Worm (Caenorhabditis elegans) whole organism, L4 larva: ENCODE data around the gene F07C6.2.

Experiments used
- F10B5.3 ChIP-seq: sonication (generic microtip); optimal IDR thresholded peaks from 2 replicates; lab custom pipeline; 2016; ENCODE audit warnings: mild to moderate bottlenecking, missing genetic modification characterization, missing compliant biosample characterization
- F26F4.8 ChIP-seq: fragments of 200-800 bp; sonication (Bioruptor generic); conservative IDR thresholded peaks from 2 replicates; pipeline ENCODE4 v1.3.6; 2022; ENCODE audit warnings: missing genetic modification characterization, missing compliant biosample characterization
- F44E2.7 ChIP-seq: fragments of 200-800 bp; sonication (Bioruptor generic); IDR thresholded peaks from 2 replicates; pipeline ENCODE4 v2.1.2; 2022; ENCODE audit warnings: missing genetic modification characterization, missing compliant biosample characterization
- F49E8.2 ChIP-seq: sonication (generic microtip); optimal IDR thresholded peaks from 2 replicates; lab custom pipeline; 2016; ENCODE audit warnings: missing compliant biosample characterization, mild to moderate bottlenecking, missing genetic modification characterization, borderline replicate concordance
- Y48G9A.11 ChIP-seq: fragments of 200-800 bp; sonication (Bioruptor generic); IDR thresholded peaks from 2 replicates; pipeline ENCODE4 v1.3.6; 2022; ENCODE audit warnings: missing genetic modification reagents, missing genetic modification characterization, missing compliant biosample characterization
- aha-1 ChIP-seq: fragments of 150-350 bp; peaks from one replicate; lab custom pipeline; 2014; ENCODE audit warnings: missing biosample characterization, missing genetic modification characterization
- ama-1 ChIP-seq: fragments of 150-350 bp; optimal IDR thresholded peaks from 2 replicates; lab custom pipeline; 2014; ENCODE audit warnings: inconsistent platforms, mixed read lengths
- attf-4 ChIP-seq: sonication (generic microtip); optimal IDR thresholded peaks from 3 replicates; lab custom pipeline; 2017; ENCODE audit warnings: missing biosample characterization, missing genetic modification characterization
- ceh-32 ChIP-seq: sonication (generic microtip); optimal IDR thresholded peaks from 2 replicates; lab custom pipeline; 2016; ENCODE audit warnings: mild to moderate bottlenecking, missing genetic modification characterization, missing compliant biosample characterization; ENCODE audit not compliant: poor library complexity
- ces-1 ChIP-seq: fragments of 150-350 bp; sonication (generic microtip); optimal IDR thresholded peaks from 4 replicates; lab custom pipeline; 2014; ENCODE audit warnings: missing biosample characterization, missing genetic modification reagents, missing genetic modification characterization
- ctbp-1 ChIP-seq: fragments of 200-800 bp; sonication (Bioruptor generic); IDR thresholded peaks from 2 replicates; pipeline ENCODE4 v1.3.6; 2022; ENCODE audit warnings: missing genetic modification reagents, missing genetic modification characterization, missing compliant biosample characterization
- daf-12 ChIP-seq: fragments of 150-350 bp; optimal IDR thresholded peaks from 2 replicates; lab custom pipeline; 2014; ENCODE audit warnings: missing biosample characterization, missing genetic modification reagents, missing genetic modification characterization
- daf-19 ChIP-seq: fragments of 200-800 bp; sonication (Bioruptor generic); conservative IDR thresholded peaks from 2 replicates; pipeline ENCODE4 v1.3.6; 2022; ENCODE audit warnings: missing genetic modification characterization, missing compliant biosample characterization
- daf-8 ChIP-seq: fragments of 200-800 bp; sonication (Bioruptor generic); IDR thresholded peaks from 2 replicates; pipeline ENCODE4 v1.3.6; 2022; ENCODE audit warnings: missing genetic modification characterization, missing compliant biosample characterization
- dmd-6 ChIP-seq: fragments of 200-800 bp; sonication (Bioruptor generic); IDR thresholded peaks from 2 replicates; pipeline ENCODE4 v1.3.6; 2022; ENCODE audit warnings: missing genetic modification reagents, missing genetic modification characterization, missing compliant biosample characterization
- dmd-9 ChIP-seq: fragments of 200-800 bp; sonication (Bioruptor generic); IDR thresholded peaks from 2 replicates; pipeline ENCODE4 v1.3.6; 2022; ENCODE audit warnings: missing genetic modification reagents, missing genetic modification characterization, missing compliant biosample characterization
- dve-1 ChIP-seq: sonication (generic microtip); optimal IDR thresholded peaks from 2 replicates; lab custom pipeline; 2017; ENCODE audit warnings: antibody characterized with exemption, mild to moderate bottlenecking, missing genetic modification characterization, missing compliant biosample characterization; ENCODE audit not compliant: insufficient read depth
- egl-43 ChIP-seq: fragments of 200-800 bp; sonication (Bioruptor generic); IDR thresholded peaks from 2 replicates; pipeline ENCODE4 v1.3.6; 2022; ENCODE audit warnings: missing genetic modification reagents, missing genetic modification characterization, missing compliant biosample characterization
- fkh-10 ChIP-seq: fragments of 150-350 bp; optimal IDR thresholded peaks from 2 replicates; lab custom pipeline; 2014; ENCODE audit warnings: missing biosample characterization, missing genetic modification reagents, missing genetic modification characterization
- gei-8 ChIP-seq: fragments of 200-800 bp; sonication (Bioruptor generic); optimal IDR thresholded peaks from 2 replicates; lab custom pipeline; 2018; ENCODE audit warnings: mild to moderate bottlenecking, missing genetic modification characterization, missing compliant biosample characterization
- hif-1 ChIP-seq, 2 experiments: sonication (generic microtip); optimal IDR thresholded peaks; 2 replicates each; lab custom pipeline; 2016 to 2017; ENCODE audit warnings: missing compliant biosample characterization in 2 of 2, missing genetic modification characterization in 2 of 2, missing genetic modification reagents in 2 of 2, missing genotype in 2 of 2, mild to moderate bottlenecking in 1 of 2
- hlh-30 ChIP-seq: sonication (generic microtip); optimal IDR thresholded peaks from 2 replicates; lab custom pipeline; 2017; ENCODE audit warnings: antibody characterized with exemption, mild to moderate bottlenecking, missing genetic modification characterization, missing compliant biosample characterization; ENCODE audit not compliant: insufficient read depth
- lim-7 ChIP-seq: fragments of 200-800 bp; sonication (Bioruptor generic); IDR thresholded peaks from 2 replicates; pipeline ENCODE4 v1.3.6; 2022; ENCODE audit warnings: missing genetic modification characterization, missing compliant biosample characterization
- lin-13 ChIP-seq: fragments of 150-350 bp; optimal IDR thresholded peaks from 2 replicates; lab custom pipeline; 2014; ENCODE audit warnings: missing biosample characterization, missing genetic modification reagents, missing genetic modification characterization
- lin-15B ChIP-seq: fragments of 150-350 bp; sonication (generic microtip); optimal IDR thresholded peaks from 3 replicates; lab custom pipeline; 2014; ENCODE audit warnings: missing biosample characterization, missing genetic modification characterization
- lin-29 ChIP-seq: fragments of 200-800 bp; sonication (Bioruptor generic); IDR thresholded peaks from 2 replicates; pipeline ENCODE4 v1.3.6; 2022; ENCODE audit warnings: missing genetic modification reagents, missing genetic modification characterization, missing compliant biosample characterization
- lin-39 ChIP-seq: fragments of 150-350 bp; optimal IDR thresholded peaks from 2 replicates; lab custom pipeline; 2014; ENCODE audit warnings: missing biosample characterization, missing genetic modification reagents, missing genetic modification characterization
- lsy-2 ChIP-seq, 2 experiments: fragments of 150-350 bp in 1 of 2; sonication (generic microtip) in 1 of 2; optimal IDR thresholded peaks; 2 replicates each; lab custom pipeline; 2014 to 2017; ENCODE audit warnings: missing biosample characterization in 2 of 2, missing genetic modification characterization in 2 of 2
- madf-5 ChIP-seq, 2 experiments: fragments of 200-800 bp; sonication (Bioruptor generic); IDR thresholded peaks; 2 replicates each; pipeline ENCODE4 v1.3.6; 2022; ENCODE audit warnings: missing compliant biosample characterization in 2 of 2, missing genetic modification characterization in 2 of 2
- madf-9 ChIP-seq: fragments of 200-800 bp; sonication (Bioruptor generic); conservative IDR thresholded peaks from 2 replicates; pipeline ENCODE4 v1.3.6; 2022; ENCODE audit warnings: missing genetic modification reagents, missing genetic modification characterization, missing compliant biosample characterization
- mdt-29 ChIP-seq: fragments of 200-800 bp; sonication (Bioruptor generic); IDR thresholded peaks from 2 replicates; pipeline ENCODE4 v1.3.6; 2022; ENCODE audit warnings: missing genetic modification reagents, missing genetic modification characterization, missing compliant biosample characterization
- mes-2 ChIP-seq: sonication (generic microtip); optimal IDR thresholded peaks from 2 replicates; lab custom pipeline; 2016; ENCODE audit warnings: missing genotype, mild to moderate bottlenecking, missing genetic modification characterization, missing compliant biosample characterization; ENCODE audit not compliant: poor library complexity, severe bottlenecking
- nhr-10 ChIP-seq: fragments of 150-350 bp; optimal IDR thresholded peaks from 2 replicates; lab custom pipeline; 2014; ENCODE audit warnings: missing biosample characterization, missing genetic modification characterization
- nhr-102 ChIP-seq: sonication (generic microtip); optimal IDR thresholded peaks from 2 replicates; lab custom pipeline; 2016; ENCODE audit warnings: mild to moderate bottlenecking, missing genetic modification characterization, moderate library complexity, missing compliant biosample characterization
- nhr-11 ChIP-seq: fragments of 150-350 bp; optimal IDR thresholded peaks from 2 replicates; lab custom pipeline; 2014; ENCODE audit warnings: missing biosample characterization, missing genetic modification characterization
- nhr-48 ChIP-seq: sonication (generic microtip); optimal IDR thresholded peaks from 2 replicates; lab custom pipeline; 2016; ENCODE audit warnings: mild to moderate bottlenecking, missing genetic modification characterization, missing compliant biosample characterization
- nhr-6 ChIP-seq: fragments of 150-350 bp; optimal IDR thresholded peaks from 2 replicates; lab custom pipeline; 2014; ENCODE audit warnings: missing biosample characterization, missing genetic modification characterization
- nhr-76 ChIP-seq: fragments of 150-350 bp; optimal IDR thresholded peaks from 2 replicates; lab custom pipeline; 2014; ENCODE audit warnings: missing biosample characterization, missing genetic modification characterization
- nhr-77 ChIP-seq: fragments of 150-350 bp; optimal IDR thresholded peaks from 2 replicates; lab custom pipeline; 2014; ENCODE audit warnings: missing biosample characterization, missing genetic modification characterization
- pqm-1 ChIP-seq: sonication (generic microtip); optimal IDR thresholded peaks from 2 replicates; lab custom pipeline; 2017; ENCODE audit warnings: missing biosample characterization, missing genetic modification characterization
- rbr-2 ChIP-seq: sonication (generic microtip); optimal IDR thresholded peaks from 2 replicates; lab custom pipeline; 2016; ENCODE audit warnings: missing genotype, missing genetic modification characterization, missing compliant biosample characterization
- saeg-2 ChIP-seq: fragments of 200-800 bp; sonication (Bioruptor generic); IDR thresholded peaks from 2 replicates; pipeline ENCODE4 v1.3.6; 2022; ENCODE audit warnings: missing genetic modification reagents, missing genetic modification characterization, missing compliant biosample characterization
- skn-1 ChIP-seq: fragments of 150-350 bp; optimal IDR thresholded peaks from 2 replicates; lab custom pipeline; 2014; ENCODE audit warnings: missing biosample characterization, missing genetic modification characterization
- snpc-4 ChIP-seq: fragments of 150-350 bp; optimal IDR thresholded peaks from 2 replicates; lab custom pipeline; 2014; ENCODE audit warnings: missing biosample characterization, missing genetic modification characterization
- spr-1 ChIP-seq: sonication (generic microtip); optimal IDR thresholded peaks from 2 replicates; lab custom pipeline; 2016; ENCODE audit warnings: mild to moderate bottlenecking, missing genetic modification characterization, missing compliant biosample characterization
- tra-1 ChIP-seq: fragments of 200-800 bp; sonication (Bioruptor generic); IDR thresholded peaks from 2 replicates; pipeline ENCODE4 v1.3.6; 2022; ENCODE audit warnings: missing genetic modification reagents, missing genetic modification characterization, missing compliant biosample characterization
- unc-130 ChIP-seq: sonication (generic microtip); optimal IDR thresholded peaks from 2 replicates; lab custom pipeline; 2016; ENCODE audit warnings: missing genetic modification reagents, missing genetic modification characterization, missing compliant biosample characterization
- unc-62 ChIP-seq, 3 experiments: fragments of 150-350 bp in 1 of 3; sonication (generic microtip); optimal IDR thresholded peaks in 2 of 3; peaks in 1 of 3; 1 replicate in 1 of 3; 2 replicates in 2 of 3; lab custom pipeline; 2014 to 2017; ENCODE audit warnings: missing biosample characterization in 3 of 3, missing genetic modification characterization in 3 of 3, missing genetic modification reagents in 3 of 3, missing genotype in 1 of 3
- zfp-3 ChIP-seq: fragments of 200-800 bp; sonication (Bioruptor generic); conservative IDR thresholded peaks from 2 replicates; pipeline ENCODE4 v1.3.6; 2022; ENCODE audit warnings: missing genetic modification reagents, missing genetic modification characterization, missing compliant biosample characterization
- zip-2 ChIP-seq: fragments of 150-350 bp; optimal IDR thresholded peaks from 2 replicates; lab custom pipeline; 2014; ENCODE audit warnings: missing biosample characterization, missing genetic modification characterization

Gene F07C6.2

ce11 chrIV:12833698-12834416, 42.9 kb downstream of the F07C6.2 start (continued):
- no peak for TF ChIP-seq spr-1 (tag; lab: Kevin White, UChicago)
- TF ChIP-seq dve-1 (tag; lab: Kevin White, UChicago): peak; percentile 45
- TF ChIP-seq daf-12: no peak
- no peak for TF ChIP-seq saeg-2
- TF ChIP-seq nhr-102 (tag; lab: Kevin White, UChicago): no peak
- no peak for TF ChIP-seq ama-1 (lab: Kevin White, UChicago)
- TF ChIP-seq F26F4.8: no peak
- TF ChIP-seq gei-8 (GFP tag; lab: Kevin White, UChicago): no peak
- TF ChIP-seq tra-1: peak; percentile 87; the same call in 1 of the 2 replicates
- peak; percentile 28 for TF ChIP-seq hlh-30 (tag; lab: Kevin White, UChicago)
- no peak for TF ChIP-seq nhr-10 (tag; lab: Kevin White, UChicago)
- TF ChIP-seq snpc-4 (tag; lab: Kevin White, UChicago): no peak
- no peak for TF ChIP-seq egl-43 (GFP tag; lab: Robert Waterston, UW)
- TF ChIP-seq skn-1 (tag; lab: Kevin White, UChicago): no peak
- TF ChIP-seq aha-1: peak; percentile 56
- TF ChIP-seq daf-19: no peak
- no peak for TF ChIP-seq nhr-76 (tag; lab: Kevin White, UChicago)
- TF ChIP-seq ces-1: no peak
- TF ChIP-seq rbr-2 (tag; lab: Kevin White, UChicago): no peak
- no peak for TF ChIP-seq lim-7 (GFP tag; lab: Robert Waterston, UW)
- TF ChIP-seq F49E8.2 (tag; lab: Kevin White, UChicago): no peak
- TF ChIP-seq madf-9 (GFP tag; lab: Robert Waterston, UW): no peak
- peak; percentile 24 for TF ChIP-seq mes-2 (tag; lab: Kevin White, UChicago)
- TF ChIP-seq lin-39 (tag; lab: Kevin White, UChicago): no peak
- peak; percentile 41 for TF ChIP-seq nhr-11 (tag; lab: Kevin White, UChicago)
- TF ChIP-seq attf-4 (tag; lab: Kevin White, UChicago): no peak
- TF ChIP-seq hif-1 (tag; optimal IDR thresholded peaks at IDR 0.05; lab: Kevin White, UChicago): no peak
- no peak for TF ChIP-seq lin-15B (tag; lab: Kevin White, UChicago)
- TF ChIP-seq unc-62 (GFP tag; optimal IDR thresholded peaks at IDR 0.05 in 1 of 2; lab: Kevin White, UChicago): peak in 1 of 2 experiments; percentile 8
- TF ChIP-seq unc-62 (tag; optimal IDR thresholded peaks at IDR 0.05; lab: Kevin White, UChicago): no peak
- peak; percentile 16; the same call in 1 of the 2 replicates for TF ChIP-seq mdt-29 (GFP tag; lab: Robert Waterston, UW)
- peak; percentile 70 for TF ChIP-seq nhr-48 (tag; lab: Kevin White, UChicago)
- TF ChIP-seq zfp-3 (GFP tag; lab: Robert Waterston, UW): no peak
- TF ChIP-seq ceh-32 (tag; lab: Kevin White, UChicago): no peak
- TF ChIP-seq madf-5 (GFP tag; IDR thresholded peaks at IDR 0.05; lab: Robert Waterston, UW): no peak
- TF ChIP-seq fkh-10 (GFP tag; lab: Kevin White, UChicago): no peak
- TF ChIP-seq daf-8 (GFP tag; lab: Robert Waterston, UW): no peak
- no peak for TF ChIP-seq nhr-77
- no peak for TF ChIP-seq Y48G9A.11 (GFP tag; lab: Robert Waterston, UW)
- TF ChIP-seq F10B5.3 (tag; lab: Kevin White, UChicago): no peak
- TF ChIP-seq dmd-6 (GFP tag; lab: Robert Waterston, UW): peak; percentile 99
- TF ChIP-seq ctbp-1 (GFP tag; lab: Robert Waterston, UW): no peak
- TF ChIP-seq zip-2 (tag; lab: Kevin White, UChicago): no peak
- TF ChIP-seq F44E2.7 (GFP tag; lab: Robert Waterston, UW): no peak
- peak; percentile 52 for TF ChIP-seq pqm-1 (tag; lab: Kevin White, UChicago)
- no peak for TF ChIP-seq dmd-9 (GFP tag; lab: Robert Waterston, UW)
- no peak for TF ChIP-seq lin-13 (GFP tag; lab: Kevin White, UChicago)
- no peak for TF ChIP-seq lsy-2 (tag; optimal IDR thresholded peaks at IDR 0.05; lab: Kevin White, UChicago)
- TF ChIP-seq nhr-6 (tag; lab: Kevin White, UChicago): no peak
- TF ChIP-seq lin-29 (GFP tag; lab: Robert Waterston, UW): no peak
- no peak for TF ChIP-seq unc-130 (GFP tag; lab: Kevin White, UChicago)
